Fruit fly (Drosophila melanogaster): ENCODE measurements around the gene PIG-K.

Gene PIG-K

DNA sequence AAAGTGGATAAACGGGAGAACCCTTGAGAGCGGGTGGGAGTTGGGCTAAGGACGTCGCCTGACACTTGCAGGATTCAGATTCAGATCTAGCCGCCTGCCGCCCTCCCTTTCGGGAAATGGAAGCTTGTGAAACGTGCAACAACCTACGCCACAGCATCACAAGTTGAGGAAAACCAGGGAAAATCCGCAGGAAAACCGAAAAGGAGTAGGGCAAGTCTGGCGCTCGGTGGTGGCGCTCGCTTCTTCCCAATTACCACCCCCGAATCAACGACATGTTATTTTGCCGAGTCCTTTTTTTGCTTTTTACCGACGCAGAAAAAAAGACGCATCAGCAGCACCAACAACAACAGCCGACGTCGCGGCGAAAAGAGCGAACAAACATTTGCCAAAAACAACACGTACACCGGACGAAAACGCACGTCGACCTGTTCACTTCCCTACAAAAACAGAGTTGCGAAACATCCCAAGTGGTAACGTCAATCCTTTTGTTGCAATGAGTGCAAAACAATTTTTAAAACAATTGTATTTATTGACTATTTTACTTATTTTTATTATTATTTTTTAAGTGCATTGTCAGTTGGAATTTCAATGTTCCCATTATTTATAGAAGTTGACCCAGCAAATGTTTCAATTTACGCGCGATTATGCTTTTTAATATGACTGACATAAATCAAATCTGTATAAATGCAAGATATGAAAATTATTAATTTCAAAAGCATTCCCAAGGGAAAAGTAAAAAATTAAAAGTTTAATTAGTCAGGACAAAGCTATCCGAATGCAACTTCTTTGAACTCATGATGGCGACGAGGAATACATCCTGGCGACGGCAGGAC lies 2.3 kb upstream of the PIG-K start (continued):
- TF ChIP-seq CG17385 (GFP tag; optimal IDR thresholded peaks at IDR 0.05) (peak; percentile 47), CG13775 (GFP tag; optimal IDR thresholded peaks at IDR 0.05) (peak; percentile 62), CG3065 (GFP tag; optimal IDR thresholded peaks at IDR 0.05) (no peak), CG12942 (GFP tag; optimal IDR thresholded peaks at IDR 0.05) (peak; percentile 7), Dbx (GFP tag; IDR thresholded peaks at IDR 0.05) (peak; percentile 53; the same call in 2 of the 3 replicates), Lhr (GFP tag; optimal IDR thresholded peaks at IDR 0.05) (no peak), pros (GFP tag; optimal IDR thresholded peaks at IDR 0.05) (peak; percentile 65), CG13424 (tag; optimal IDR thresholded peaks at IDR 0.05) (peak; percentile 25), CG14050 (GFP tag; IDR thresholded peaks at IDR 0.05) (peak; percentile 72), CG9437 (GFP tag; optimal IDR thresholded peaks at IDR 0.05) (peak; percentile 62), Poxn (GFP tag; IDR thresholded peaks at IDR 0.05) (no peak), kni (GFP tag; optimal IDR thresholded peaks at IDR 0.05) (no peak), CG1647 (GFP tag; optimal IDR thresholded peaks at IDR 0.05) (no peak), bbx (GFP tag; IDR thresholded peaks at IDR 0.05; ENCODE audit: partially characterized antibody) (no peak), NC2β (GFP tag; optimal IDR thresholded peaks at IDR 0.05) (no peak), sens (GFP tag) (peak; percentile 31), gro (GFP tag; optimal IDR thresholded peaks at IDR 0.05) (no peak), br (optimal IDR thresholded peaks at IDR 0.05) (no peak), CG3995 (GFP tag; optimal IDR thresholded peaks at IDR 0.05) (no peak), CG3163 (GFP tag; optimal IDR thresholded peaks at IDR 0.05) (no peak), Xbp1 (GFP tag; optimal IDR thresholded peaks at IDR 0.05) (peak; percentile 73), sc (optimal IDR thresholded peaks at IDR 0.05) (no peak), sc (GFP tag; optimal IDR thresholded peaks at IDR 0.05) (no peak), pan (optimal IDR thresholded peaks at IDR 0.05) (no peak), pan (GFP tag; optimal IDR thresholded peaks at IDR 0.05 in 1 of 2, IDR thresholded peaks at IDR 0.05 in 1 of 2) (peak in 1 of 2 experiments; percentile 74), Kr (GFP tag; optimal IDR thresholded peaks at IDR 0.05) (no peak), CG18619 (GFP tag; optimal IDR thresholded peaks at IDR 0.05) (peak; percentile 47), CG12744 (GFP tag; optimal IDR thresholded peaks at IDR 0.05) (no peak), HLH4C (GFP tag; IDR thresholded peaks at IDR 0.05; ENCODE audit: partially characterized antibody) (no peak), Nf-YA (GFP tag; IDR thresholded peaks at IDR 0.05) (no peak; the same call in 1 of the 2 replicates), kah (GFP tag; optimal IDR thresholded peaks at IDR 0.05) (no peak), tio (GFP tag; optimal IDR thresholded peaks at IDR 0.05) (no peak), Atf3 (GFP tag; optimal IDR thresholded peaks at IDR 0.05) (no peak), CG15514 (GFP tag; optimal IDR thresholded peaks at IDR 0.05) (peak; percentile 13), CG12104 (GFP tag; optimal IDR thresholded peaks at IDR 0.05) (peak; percentile 48), salm (tag; optimal IDR thresholded peaks at IDR 0.05) (no peak), Sry-δ (GFP tag; optimal IDR thresholded peaks at IDR 0.05) (no peak), eyg (GFP tag; optimal IDR thresholded peaks at IDR 0.05) (no peak), tgo (GFP tag; IDR thresholded peaks at IDR 0.05) (peak; percentile 67), lilli (GFP tag; optimal IDR thresholded peaks at IDR 0.05) (peak; percentile 51), inv (GFP tag; IDR thresholded peaks at IDR 0.05; ENCODE audit: partially characterized antibody) (no peak), Eip74EF (GFP tag; optimal IDR thresholded peaks at IDR 0.05) (no peak), ac (GFP tag; optimal IDR thresholded peaks at IDR 0.05) (no peak), Hsf (GFP tag; optimal IDR thresholded peaks at IDR 0.05) (no peak), chif (GFP tag; optimal IDR thresholded peaks at IDR 0.05) (peak in 1 of 2 experiments; percentile 17), sug (tag; optimal IDR thresholded peaks at IDR 0.05) (no peak), knrl (GFP tag; IDR thresholded peaks at IDR 0.05; ENCODE audit: partially characterized antibody) (no peak), CG3407 (GFP tag; optimal IDR thresholded peaks at IDR 0.05) (peak; percentile 36), CG10431 (GFP tag; optimal IDR thresholded peaks at IDR 0.05) (no peak), HLH3B (GFP tag; IDR thresholded peaks at IDR 0.05) (peak; percentile 69)
